Worm (Caenorhabditis elegans): ENCODE measurements around the gene F17H10.2.

F17H10.2 gene

ce11 chrX:13091199-13091598 lies 22.4 kb upstream of the F17H10.2 start:
- TF ChIP-seq ama-1 (optimal IDR thresholded peaks at IDR 0.05): no peak
- TF ChIP-seq ceh-36 (tag; optimal IDR thresholded peaks at IDR 0.05): no peak

ce11 chrX:13100410-13100809 lies 13.2 kb upstream of the F17H10.2 start, which contains the start of gene R03G8.6:
R03G8.6 (minus strand) TSS chrX:13100510.
- TF ChIP-seq pes-1 (GFP tag; IDR thresholded peaks at IDR 0.05) (no peak), tbx-11 (GFP tag; IDR thresholded peaks at IDR 0.05) (no peak), B0310.2 (tag; optimal IDR thresholded peaks at IDR 0.05) (no peak), hnd-1 (tag; optimal IDR thresholded peaks at IDR 0.05) (no peak), scrt-1 (GFP tag; IDR thresholded peaks at IDR 0.05) (no peak), hmbx-1 (tag; optimal IDR thresholded peaks at IDR 0.05) (no peak), tra-4 (tag; optimal IDR thresholded peaks at IDR 0.05) (no peak), flt-1 (GFP tag; IDR thresholded peaks at IDR 0.05) (no peak), tbx-37 (GFP tag; conservative IDR thresholded peaks at IDR 0.05) (no peak), ets-7 (tag; optimal IDR thresholded peaks at IDR 0.05) (no peak), ama-1 (optimal IDR thresholded peaks at IDR 0.05) (no peak), sea-1 (GFP tag; conservative IDR thresholded peaks at IDR 0.05) (no peak)

DNA sequence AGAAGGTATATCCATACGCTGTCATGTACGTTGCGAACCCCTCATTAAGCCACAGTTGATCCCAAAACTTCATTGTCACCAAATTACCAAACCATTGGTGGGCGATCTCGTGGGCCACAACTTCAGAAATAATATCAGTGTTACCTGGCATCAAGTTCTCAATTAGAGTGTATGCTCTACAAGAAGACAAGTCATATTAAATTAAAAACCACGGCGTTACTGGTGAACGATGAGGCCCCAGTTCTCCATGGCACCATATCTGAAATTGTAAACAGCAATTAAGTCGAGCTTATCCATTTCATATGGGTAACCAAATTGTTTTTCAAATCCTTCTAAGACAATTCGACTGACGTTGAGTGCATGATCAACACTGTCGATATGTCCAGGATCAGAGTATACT lies 10.7 kb upstream of the F17H10.2 start:
- TF ChIP-seq aly-1 (tag; optimal IDR thresholded peaks at IDR 0.05) (no peak), hmg-4 (GFP tag; optimal IDR thresholded peaks at IDR 0.05) (no peak), tbx-11 (GFP tag; IDR thresholded peaks at IDR 0.05) (no peak), scrt-1 (GFP tag; IDR thresholded peaks at IDR 0.05) (no peak), ets-7 (tag; optimal IDR thresholded peaks at IDR 0.05) (no peak), ceh-13 (GFP tag; optimal IDR thresholded peaks at IDR 0.05) (no peak), tra-4 (tag; optimal IDR thresholded peaks at IDR 0.05) (no peak), hnd-1 (tag; optimal IDR thresholded peaks at IDR 0.05) (no peak), pes-1 (GFP tag; IDR thresholded peaks at IDR 0.05) (no peak), ceh-36 (tag; optimal IDR thresholded peaks at IDR 0.05) (no peak), tbx-37 (GFP tag; conservative IDR thresholded peaks at IDR 0.05) (no peak), B0310.2 (tag; optimal IDR thresholded peaks at IDR 0.05) (no peak), hmbx-1 (tag; optimal IDR thresholded peaks at IDR 0.05) (no peak), sea-1 (GFP tag; conservative IDR thresholded peaks at IDR 0.05) (no peak), flt-1 (GFP tag; IDR thresholded peaks at IDR 0.05) (no peak), F13C5.2 (tag; optimal IDR thresholded peaks at IDR 0.05) (no peak), ama-1 (optimal IDR thresholded peaks at IDR 0.05) (no peak)

DNA sequence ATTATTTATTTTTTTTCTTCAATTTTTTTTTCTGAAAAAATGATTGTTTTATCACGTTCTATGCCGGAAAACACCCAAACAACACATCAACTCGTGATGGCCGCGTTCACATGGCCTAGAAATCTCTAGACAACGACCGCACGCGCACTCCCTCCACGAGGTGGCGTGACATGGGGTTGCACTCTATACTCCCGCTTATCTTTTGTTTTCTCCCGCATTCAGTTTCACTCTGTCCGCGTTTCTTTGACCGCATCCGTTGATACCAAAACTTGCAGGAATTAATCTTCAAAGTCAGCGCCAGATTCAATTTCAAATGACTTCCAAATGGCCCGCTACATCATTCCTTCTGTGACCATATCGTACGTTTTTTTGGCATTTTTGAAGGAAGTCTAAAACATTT lies 8.6 kb upstream of the F17H10.2 start, which contains the start of gene F17H10.1:
Gene F17H10.1, plus strand, starts transcription at position 276 of the 400 bp plus-strand sequence.
- TF ChIP-seq sea-1 (GFP tag; conservative IDR thresholded peaks at IDR 0.05) (no peak), tbx-37 (GFP tag; conservative IDR thresholded peaks at IDR 0.05) (peak; percentile 42; the same call in 1 of the 2 replicates), hmg-4 (GFP tag; optimal IDR thresholded peaks at IDR 0.05) (peak; percentile 20), F13C5.2 (tag; optimal IDR thresholded peaks at IDR 0.05) (peak; percentile 18)

- TF ChIP-seq B0310.2 (tag; optimal IDR thresholded peaks at IDR 0.05): no peak
- TF ChIP-seq scrt-1 (GFP tag; IDR thresholded peaks at IDR 0.05): no peak
- no peak for TF ChIP-seq ets-7 (tag; optimal IDR thresholded peaks at IDR 0.05)
- TF ChIP-seq pes-1 (GFP tag; IDR thresholded peaks at IDR 0.05): no peak
- TF ChIP-seq F13C5.2 (tag; optimal IDR thresholded peaks at IDR 0.05): no peak
- no peak for TF ChIP-seq sea-1 (GFP tag; conservative IDR thresholded peaks at IDR 0.05)
- no peak for TF ChIP-seq ceh-36 (tag; optimal IDR thresholded peaks at IDR 0.05)
- TF ChIP-seq aly-1 (tag; optimal IDR thresholded peaks at IDR 0.05): no peak
- TF ChIP-seq flt-1 (GFP tag; IDR thresholded peaks at IDR 0.05): no peak
- no peak for TF ChIP-seq tbx-37 (GFP tag; conservative IDR thresholded peaks at IDR 0.05)
- TF ChIP-seq ceh-13 (GFP tag; optimal IDR thresholded peaks at IDR 0.05): no peak
- TF ChIP-seq tbx-11 (GFP tag; IDR thresholded peaks at IDR 0.05): no peak
- TF ChIP-seq tra-4 (tag; optimal IDR thresholded peaks at IDR 0.05): no peak
- no peak for TF ChIP-seq hnd-1 (tag; optimal IDR thresholded peaks at IDR 0.05)
- no peak for TF ChIP-seq ama-1 (optimal IDR thresholded peaks at IDR 0.05)
- no peak for TF ChIP-seq hmg-4 (GFP tag; optimal IDR thresholded peaks at IDR 0.05)
- TF ChIP-seq hmbx-1 (tag; optimal IDR thresholded peaks at IDR 0.05): no peak
Measured at ce11 chrX:13106177-13106761, 7.3 kb upstream of the F17H10.2 start.

ce11 chrX:13108664-13109063 lies 4.9 kb upstream of the F17H10.2 start:
- TF ChIP-seq ama-1 (optimal IDR thresholded peaks at IDR 0.05) (no peak), hmg-4 (GFP tag; optimal IDR thresholded peaks at IDR 0.05) (no peak), hnd-1 (tag; optimal IDR thresholded peaks at IDR 0.05) (no peak), ceh-36 (tag; optimal IDR thresholded peaks at IDR 0.05) (no peak), hmbx-1 (tag; optimal IDR thresholded peaks at IDR 0.05) (no peak), sea-1 (GFP tag; conservative IDR thresholded peaks at IDR 0.05) (no peak), F13C5.2 (tag; optimal IDR thresholded peaks at IDR 0.05) (no peak), flt-1 (GFP tag; IDR thresholded peaks at IDR 0.05) (no peak), ets-7 (tag; optimal IDR thresholded peaks at IDR 0.05) (no peak), tbx-37 (GFP tag; conservative IDR thresholded peaks at IDR 0.05) (no peak), aly-1 (tag; optimal IDR thresholded peaks at IDR 0.05) (no peak), B0310.2 (tag; optimal IDR thresholded peaks at IDR 0.05) (no peak), pes-1 (GFP tag; IDR thresholded peaks at IDR 0.05) (no peak), tra-4 (tag; optimal IDR thresholded peaks at IDR 0.05) (no peak), tbx-11 (GFP tag; IDR thresholded peaks at IDR 0.05) (no peak), scrt-1 (GFP tag; IDR thresholded peaks at IDR 0.05) (no peak), ceh-13 (GFP tag; optimal IDR thresholded peaks at IDR 0.05) (no peak)

DNA sequence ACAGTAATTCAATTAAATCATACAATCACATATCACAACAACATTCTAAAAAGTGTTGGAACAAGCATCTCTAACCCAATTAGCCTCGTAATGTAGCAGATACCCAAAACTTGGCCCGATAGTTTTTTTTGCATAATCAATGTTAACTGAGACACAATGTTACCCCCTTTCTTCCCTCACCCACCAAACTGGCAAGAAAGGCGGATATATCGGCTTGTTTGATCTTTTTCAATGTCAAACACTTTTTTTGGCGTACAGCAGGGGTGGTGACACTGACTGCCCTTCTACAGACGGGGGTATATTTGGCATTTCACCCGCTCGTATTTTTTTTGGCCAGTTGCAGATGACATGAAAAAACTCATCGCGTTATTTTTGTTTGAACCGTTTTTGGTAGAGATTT lies 3.6 kb upstream of the F17H10.2 start:
- TF ChIP-seq ama-1 (optimal IDR thresholded peaks at IDR 0.05): no peak
- TF ChIP-seq ceh-36 (tag; optimal IDR thresholded peaks at IDR 0.05): no peak
- no peak for TF ChIP-seq hnd-1 (tag; optimal IDR thresholded peaks at IDR 0.05)
- no peak for TF ChIP-seq hmbx-1 (tag; optimal IDR thresholded peaks at IDR 0.05)
- no peak for TF ChIP-seq sea-1 (GFP tag; conservative IDR thresholded peaks at IDR 0.05)
- no peak for TF ChIP-seq pes-1 (GFP tag; IDR thresholded peaks at IDR 0.05)
- no peak for TF ChIP-seq tbx-37 (GFP tag; conservative IDR thresholded peaks at IDR 0.05)

ce11 chrX:13112664-13113063 lies 908 bp upstream of the F17H10.2 start:
- TF ChIP-seq ama-1 (optimal IDR thresholded peaks at IDR 0.05) (no peak), flt-1 (GFP tag; IDR thresholded peaks at IDR 0.05) (no peak), ceh-36 (tag; optimal IDR thresholded peaks at IDR 0.05) (no peak), pes-1 (GFP tag; IDR thresholded peaks at IDR 0.05) (no peak), hnd-1 (tag; optimal IDR thresholded peaks at IDR 0.05) (no peak), hmg-4 (GFP tag; optimal IDR thresholded peaks at IDR 0.05) (no peak), ets-7 (tag; optimal IDR thresholded peaks at IDR 0.05) (no peak), aly-1 (tag; optimal IDR thresholded peaks at IDR 0.05) (no peak), scrt-1 (GFP tag; IDR thresholded peaks at IDR 0.05) (no peak), hmbx-1 (tag; optimal IDR thresholded peaks at IDR 0.05) (no peak), F13C5.2 (tag; optimal IDR thresholded peaks at IDR 0.05) (no peak), tbx-37 (GFP tag; conservative IDR thresholded peaks at IDR 0.05) (no peak)

Measured in whole organism, early embryonic.